Fruit fly (Drosophila melanogaster): ENCODE data around the gene Parg.

DNA sequence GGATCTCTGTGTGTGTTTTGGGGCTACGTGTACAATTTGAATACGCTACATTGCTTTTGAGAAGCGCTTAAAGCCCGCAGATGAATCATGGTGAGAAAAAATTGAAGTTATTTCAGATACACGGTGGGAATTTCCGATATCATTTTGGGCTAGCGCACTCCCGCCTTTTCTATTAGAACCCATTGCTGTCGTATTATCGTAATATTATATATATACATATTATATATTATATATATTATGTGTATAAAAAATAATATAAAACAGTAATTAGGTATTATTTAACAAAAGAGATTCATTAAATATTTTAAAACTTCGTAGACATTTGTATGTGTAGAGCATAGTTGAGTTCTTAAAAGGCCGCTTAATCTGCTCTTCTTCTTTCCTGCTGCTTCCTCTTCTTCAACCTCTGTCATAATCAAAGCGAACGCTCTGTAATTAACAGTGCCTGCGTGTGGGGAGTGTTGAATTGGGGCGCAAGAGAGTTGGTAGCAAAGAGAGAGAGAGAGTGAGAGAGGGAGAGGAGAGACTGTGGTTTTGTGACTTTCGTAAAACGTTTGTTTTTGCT lies 6.6 kb upstream of the Parg start:
- no peak for TF ChIP-seq CG8478 (optimal IDR thresholded peaks at IDR 0.05)
- no peak for TF ChIP-seq CTCF (optimal IDR thresholded peaks at IDR 0.05)

All from S2 (cell line).